Fruit fly (Drosophila melanogaster): ENCODE measurements around the gene CG46399.

Gene CG46399

DNA sequence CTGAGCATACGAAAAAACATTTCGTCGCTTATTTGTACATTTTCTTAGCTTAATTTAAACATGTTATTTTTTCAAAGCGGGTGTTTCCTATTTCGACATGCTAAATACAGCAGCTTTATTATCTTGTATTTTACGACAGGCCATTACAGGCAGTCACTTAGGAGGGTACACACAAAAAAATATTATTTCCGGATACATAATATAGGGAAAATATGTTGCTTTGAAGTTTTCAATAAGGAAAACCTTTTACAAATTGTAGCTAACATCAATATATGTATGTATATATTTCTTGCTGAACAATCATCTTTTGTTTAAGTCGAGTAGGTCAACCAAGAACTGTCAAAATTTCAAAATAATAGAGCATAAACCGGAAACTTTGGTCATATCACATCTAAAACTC lies at the start of gene CG46399:
Gene CG46399 (plus strand): TSS at position 301 of the 400 bp plus-strand sequence.
- TF ChIP-seq CG10348 (GFP tag; IDR thresholded peaks at IDR 0.05) = no peak
- TF ChIP-seq fd96Ca (GFP tag; IDR thresholded peaks at IDR 0.05) = no peak
- TF ChIP-seq Ets98B (GFP tag; IDR thresholded peaks at IDR 0.05) = no peak
- no peak for TF ChIP-seq CG12605 (GFP tag; IDR thresholded peaks at IDR 0.05)
- no peak for TF ChIP-seq Pif1B (GFP tag; optimal IDR thresholded peaks at IDR 0.05)
- no peak for TF ChIP-seq Pif1A (GFP tag; optimal IDR thresholded peaks at IDR 0.05)
- no peak for TF ChIP-seq D1 (tag; optimal IDR thresholded peaks at IDR 0.05)

DNA sequence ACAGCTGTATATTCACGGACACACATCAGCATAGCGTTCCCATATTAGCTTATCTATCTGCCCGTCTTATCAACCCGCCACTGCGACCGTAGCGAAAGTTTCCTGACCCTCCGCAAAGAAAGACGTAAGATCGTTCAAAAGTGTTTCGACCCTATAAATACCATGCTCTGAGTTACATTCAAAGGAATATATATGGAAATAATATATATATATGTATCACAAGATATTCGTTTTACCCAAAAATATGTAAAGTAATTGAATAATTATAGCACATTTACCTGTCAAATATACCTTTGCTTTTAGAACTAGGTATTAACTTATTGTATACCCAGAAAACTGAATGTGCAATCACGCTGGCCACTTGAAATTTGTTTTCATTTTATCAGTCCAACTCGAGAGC lies 48.6 kb upstream of the CG46399 start:
- peak; percentile 13 for TF ChIP-seq CG17806 (tag; optimal IDR thresholded peaks at IDR 0.05)
- no peak for TF ChIP-seq fd96Ca (GFP tag; IDR thresholded peaks at IDR 0.05)
- no peak for TF ChIP-seq rn (GFP tag; IDR thresholded peaks at IDR 0.05)
- TF ChIP-seq CG15710 (tag; optimal IDR thresholded peaks at IDR 0.05) = peak; percentile 3
- TF ChIP-seq D1 (tag; optimal IDR thresholded peaks at IDR 0.05) = no peak
- no peak for TF ChIP-seq CG32121 (GFP tag; IDR thresholded peaks at IDR 0.05)
- no peak for TF ChIP-seq CG10348 (GFP tag; IDR thresholded peaks at IDR 0.05)
- TF ChIP-seq Pif1A (GFP tag; optimal IDR thresholded peaks at IDR 0.05) = no peak
- no peak for TF ChIP-seq CG34367 (tag; optimal IDR thresholded peaks at IDR 0.05)
- 0 out of 3 replicates have a peak, but pooled peaks have one; percentile 18 for TF ChIP-seq CG4496 (GFP tag; IDR thresholded peaks at IDR 0.05)
- peak; percentile 17 for TF ChIP-seq CG9948 (tag; optimal IDR thresholded peaks at IDR 0.05)
- TF ChIP-seq Snoo (tag; optimal IDR thresholded peaks at IDR 0.05) = no peak
- TF ChIP-seq EcR (GFP tag; optimal IDR thresholded peaks at IDR 0.05) = peak; percentile 34
- no peak for TF ChIP-seq gl (tag; optimal IDR thresholded peaks at IDR 0.05)
- peak; percentile 25 for TF ChIP-seq CG14655 (GFP tag; optimal IDR thresholded peaks at IDR 0.05)
- peak; percentile 33 for TF ChIP-seq CG8159 (tag; optimal IDR thresholded peaks at IDR 0.05)
- no peak for TF ChIP-seq Ets98B (GFP tag; IDR thresholded peaks at IDR 0.05)
- TF ChIP-seq CG8301 (tag; optimal IDR thresholded peaks at IDR 0.05) = no peak

DNA sequence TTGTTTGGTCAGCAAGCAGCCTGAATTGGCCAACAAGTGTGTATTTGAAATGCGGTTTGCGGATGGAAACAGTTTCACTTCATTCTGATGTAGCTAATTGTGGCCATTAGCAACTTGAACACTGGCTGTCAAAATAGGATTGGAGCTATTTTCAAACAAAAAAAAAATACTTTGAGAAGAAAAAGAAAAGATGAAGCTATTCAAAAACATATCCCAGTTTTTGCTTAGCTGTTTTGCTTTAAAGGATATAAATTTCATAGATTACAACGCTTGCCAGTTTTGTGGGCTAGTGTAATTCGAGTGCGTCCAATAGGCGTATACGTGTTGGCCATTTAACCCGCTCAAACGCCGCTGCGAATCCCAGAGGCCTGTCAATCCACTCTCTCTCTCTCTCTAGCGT lies 46.8 kb upstream of the CG46399 start:
- no peak for TF ChIP-seq D1 (tag; optimal IDR thresholded peaks at IDR 0.05)
- TF ChIP-seq fd96Ca (GFP tag; IDR thresholded peaks at IDR 0.05) = peak; percentile 74
- TF ChIP-seq CG34367 (tag; optimal IDR thresholded peaks at IDR 0.05) = no peak
- no peak for TF ChIP-seq Pif1B (GFP tag; optimal IDR thresholded peaks at IDR 0.05)
- TF ChIP-seq rn (GFP tag; IDR thresholded peaks at IDR 0.05) = no peak
- no peak for TF ChIP-seq EcR (GFP tag; optimal IDR thresholded peaks at IDR 0.05)
- peak; percentile 70 for TF ChIP-seq CG32121 (GFP tag; IDR thresholded peaks at IDR 0.05)
- peak; percentile 61 for TF ChIP-seq CG14655 (GFP tag; optimal IDR thresholded peaks at IDR 0.05)
- TF ChIP-seq CG8159 (tag; optimal IDR thresholded peaks at IDR 0.05) = no peak
- TF ChIP-seq CG17806 (tag; optimal IDR thresholded peaks at IDR 0.05) = peak; percentile 9
- TF ChIP-seq CG13204 (GFP tag; optimal IDR thresholded peaks at IDR 0.05) = no peak
- TF ChIP-seq gl (tag; optimal IDR thresholded peaks at IDR 0.05) = no peak
- no peak for TF ChIP-seq CG9948 (tag; optimal IDR thresholded peaks at IDR 0.05)
- TF ChIP-seq CG12605 (GFP tag; IDR thresholded peaks at IDR 0.05) = peak; percentile 33; the same call in 1 of the 2 replicates
- no peak for TF ChIP-seq CG10348 (GFP tag; IDR thresholded peaks at IDR 0.05)
- no peak for TF ChIP-seq CG15710 (tag; optimal IDR thresholded peaks at IDR 0.05)
- peak; percentile 83 for TF ChIP-seq Ets98B (GFP tag; IDR thresholded peaks at IDR 0.05)
- TF ChIP-seq CG8301 (tag; optimal IDR thresholded peaks at IDR 0.05) = peak; percentile 53
- peak; percentile 78; the same call in 2 of the 3 replicates for TF ChIP-seq CG4496 (GFP tag; IDR thresholded peaks at IDR 0.05)
- TF ChIP-seq Pif1A (GFP tag; optimal IDR thresholded peaks at IDR 0.05) = no peak
- no peak for TF ChIP-seq Snoo (tag; optimal IDR thresholded peaks at IDR 0.05)

DNA sequence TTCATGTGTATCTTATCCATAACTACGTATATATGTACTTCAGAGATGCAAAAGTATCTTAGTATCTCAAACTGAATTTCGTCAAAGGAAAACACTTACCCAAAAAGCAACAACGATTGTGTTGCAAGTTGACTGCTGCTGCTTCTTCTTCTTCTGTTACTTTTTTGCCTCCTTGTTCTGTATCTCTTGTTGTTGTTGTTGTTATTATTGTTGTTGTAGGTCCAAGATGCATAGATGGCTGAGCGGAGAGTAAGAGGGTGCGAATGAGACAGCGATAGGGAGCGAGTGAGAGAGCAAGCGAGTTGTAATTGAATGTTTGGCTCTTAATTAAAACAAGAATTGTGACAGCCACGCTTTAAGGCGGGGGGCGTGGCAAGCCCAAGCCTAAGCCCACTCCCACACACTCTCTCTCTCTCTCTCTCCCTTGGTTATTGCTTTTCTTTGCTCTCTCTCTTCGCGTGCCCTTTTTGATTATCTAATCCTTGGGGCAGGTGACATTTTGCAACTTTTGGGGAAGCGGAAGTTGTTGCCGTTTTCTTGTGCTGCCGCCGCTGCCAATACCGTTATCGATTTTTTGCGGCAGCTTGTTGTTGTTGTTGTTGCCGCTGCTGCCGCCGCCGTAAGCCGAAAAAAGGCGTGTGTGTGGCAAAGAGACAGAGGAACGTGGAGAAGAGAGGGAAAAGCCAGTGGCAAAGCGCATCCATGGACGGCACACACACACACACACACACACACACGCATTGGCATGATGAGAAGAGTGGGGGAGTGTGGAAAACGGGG lies 34.2 kb upstream of the CG46399 start:
- TF ChIP-seq CG8159 (tag; optimal IDR thresholded peaks at IDR 0.05) (no peak), rn (GFP tag; IDR thresholded peaks at IDR 0.05) (no peak), Pif1B (GFP tag; optimal IDR thresholded peaks at IDR 0.05) (no peak), D1 (tag; optimal IDR thresholded peaks at IDR 0.05) (no peak), CG4496 (GFP tag; IDR thresholded peaks at IDR 0.05) (0 out of 3 replicates have a peak, but pooled peaks have one; percentile 7), Ets98B (GFP tag; IDR thresholded peaks at IDR 0.05) (no peak)

DNA sequence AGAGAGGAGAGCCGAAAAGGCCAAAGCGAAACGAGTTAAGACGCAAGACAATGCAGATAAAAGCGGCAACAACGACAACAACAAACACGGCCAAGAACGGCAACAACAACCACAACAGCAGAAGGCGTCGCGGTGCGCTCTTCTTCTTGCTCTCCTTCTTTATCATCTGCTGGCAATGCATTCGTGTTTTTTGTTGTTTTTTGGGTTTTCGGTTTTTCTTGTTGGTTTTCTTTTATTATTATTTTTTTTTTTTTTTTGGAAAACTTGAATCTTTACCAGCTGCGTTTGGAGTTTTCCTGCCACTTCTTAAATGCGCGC lies 33.6 kb upstream of the CG46399 start:
- no peak for TF ChIP-seq EcR (GFP tag; optimal IDR thresholded peaks at IDR 0.05)

- TF ChIP-seq Pif1A (GFP tag; optimal IDR thresholded peaks at IDR 0.05) (no peak), CG8301 (tag; optimal IDR thresholded peaks at IDR 0.05) (no peak), CG17806 (tag; optimal IDR thresholded peaks at IDR 0.05) (no peak), CG34367 (tag; optimal IDR thresholded peaks at IDR 0.05) (no peak), CG15710 (tag; optimal IDR thresholded peaks at IDR 0.05) (no peak), CG14655 (GFP tag; optimal IDR thresholded peaks at IDR 0.05) (no peak), EcR (GFP tag; optimal IDR thresholded peaks at IDR 0.05) (no peak), CG13204 (GFP tag; optimal IDR thresholded peaks at IDR 0.05) (no peak), gl (tag; optimal IDR thresholded peaks at IDR 0.05) (no peak), CG9948 (tag; optimal IDR thresholded peaks at IDR 0.05) (no peak), rn (GFP tag; IDR thresholded peaks at IDR 0.05) (no peak), Pif1B (GFP tag; optimal IDR thresholded peaks at IDR 0.05) (peak; percentile 8), CG10348 (GFP tag; IDR thresholded peaks at IDR 0.05) (no peak), CG8159 (tag; optimal IDR thresholded peaks at IDR 0.05) (no peak), D1 (tag; optimal IDR thresholded peaks at IDR 0.05) (no peak), CG32121 (GFP tag; IDR thresholded peaks at IDR 0.05) (0 out of 2 replicates have a peak, but pooled peaks have one; percentile 14), CG4496 (GFP tag; IDR thresholded peaks at IDR 0.05) (peak; percentile 57; the same call in 2 of the 3 replicates), Ets98B (GFP tag; IDR thresholded peaks at IDR 0.05) (peak; percentile 63), fd96Ca (GFP tag; IDR thresholded peaks at IDR 0.05) (no peak), CG12605 (GFP tag; IDR thresholded peaks at IDR 0.05) (peak; percentile 31; the same call in 1 of the 2 replicates), Snoo (tag; optimal IDR thresholded peaks at IDR 0.05) (no peak)
Observed at dm6 chrX:14825922-14826617, 33.0 kb upstream of the CG46399 start, which contains the start of gene rut. Gene rut, minus strand, starts transcription at chrX:14826073.

Data from whole organism, pupa.